Worm (Caenorhabditis elegans): ENCODE data around the gene tomm-40.

DNA sequence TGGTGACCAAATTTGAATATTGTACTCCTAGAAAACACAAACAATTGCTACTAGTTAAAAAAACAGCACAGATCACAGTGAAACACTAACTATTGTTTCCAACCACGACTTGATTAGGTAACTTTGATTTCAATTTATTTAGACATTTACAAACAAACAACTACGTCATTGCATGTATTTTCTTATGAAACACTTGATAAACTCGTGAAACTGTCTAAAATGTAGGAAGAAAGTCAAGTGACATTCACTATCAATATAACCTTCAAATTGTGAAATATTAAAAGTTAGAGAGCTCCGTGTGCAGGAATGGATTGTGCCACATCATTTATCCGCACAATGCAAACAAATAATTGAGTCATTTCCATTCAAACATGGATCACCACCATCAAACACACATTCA, 16.9 kb upstream of the tomm-40 start:
- no peak for TF ChIP-seq T22C8.4 (GFP tag; IDR thresholded peaks at IDR 0.05)
- TF ChIP-seq med-1 (GFP tag; optimal IDR thresholded peaks at IDR 0.05; ENCODE audit: insufficient read depth): no peak
- no peak for TF ChIP-seq flt-1 (GFP tag; IDR thresholded peaks at IDR 0.05)
- TF ChIP-seq ref-1 (GFP tag; conservative IDR thresholded peaks at IDR 0.05): no peak
- TF ChIP-seq ztf-29 (GFP tag; IDR thresholded peaks at IDR 0.05): no peak
- no peak for TF ChIP-seq klf-2 (GFP tag; conservative IDR thresholded peaks at IDR 0.05)
- TF ChIP-seq tab-1 (GFP tag; IDR thresholded peaks at IDR 0.05): no peak
- TF ChIP-seq ztf-23 (GFP tag; IDR thresholded peaks at IDR 0.05): no peak
